Worm (Caenorhabditis elegans): Measurements from ENCODE around the gene mrps-9.

- TF ChIP-seq unc-62 (GFP tag; optimal IDR thresholded peaks at IDR 0.05) = no peak
- TF ChIP-seq F37B4.10 (GFP tag; IDR thresholded peaks at IDR 0.05) = no peak
- TF ChIP-seq sdz-38 (tag; optimal IDR thresholded peaks at IDR 0.05) = no peak
- TF ChIP-seq xnd-1 (tag; optimal IDR thresholded peaks at IDR 0.05) = no peak
- no peak for TF ChIP-seq him-1 (tag; optimal IDR thresholded peaks at IDR 0.05)
- TF ChIP-seq F55B11.4 (tag; optimal IDR thresholded peaks at IDR 0.05; ENCODE audit: borderline replicate concordance, insufficient read depth) = no peak
- no peak for TF ChIP-seq madf-10 (tag; optimal IDR thresholded peaks at IDR 0.05)
- TF ChIP-seq Y95B8A.8 (GFP tag; IDR thresholded peaks at IDR 0.05) = no peak
Observed at ce11 chrIII:8220081-8220480, 45.8 kb upstream of the mrps-9 start.
